Fruit fly (Drosophila melanogaster) whole organism, embryonic: Measurements from ENCODE around the gene fan.
A peak's percentile ranks its signal among the peaks of the same experiment; 100 is the strongest.

Experiments used
- Bgb ChIP-seq: fragments of 200-800 bp; sonication (Bioruptor generic); IDR thresholded peaks from 2 replicates; pipeline ENCODE4 v1.3.6; 2022; ENCODE audit warnings: missing biosample characterization, missing genetic modification characterization; ENCODE audit not compliant: partially characterized antibody
- Bteb2 ChIP-seq: fragments of 200-800 bp; sonication (Bioruptor generic); optimal IDR thresholded peaks from 2 replicates; lab custom pipeline; 2016; ENCODE audit warnings: missing biosample characterization, missing genetic modification characterization
- CG11247 ChIP-seq: fragments of 200-800 bp; sonication (Bioruptor generic); IDR thresholded peaks from 2 replicates; pipeline ENCODE4 v1.3.6; 2022; ENCODE audit warnings: missing biosample characterization, missing genetic modification characterization
- CG11456 ChIP-seq: fragments of 200-800 bp; sonication (Bioruptor generic); IDR thresholded peaks from 3 replicates; pipeline ENCODE4 v1.3.6; 2022; ENCODE audit warnings: missing biosample characterization, missing genetic modification characterization
- CG12104 ChIP-seq: fragments of 200-800 bp; sonication (Bioruptor generic); optimal IDR thresholded peaks from 3 replicates; lab custom pipeline; 2016; ENCODE audit warnings: missing biosample characterization, missing genetic modification characterization
- CG14667 ChIP-seq: fragments of 200-800 bp; sonication (Bioruptor generic); IDR thresholded peaks from 2 replicates; pipeline ENCODE4 v1.3.6; 2022; ENCODE audit warnings: missing biosample characterization, missing genetic modification characterization
- CG14965 ChIP-seq: fragments of 200-800 bp; sonication (Bioruptor generic); optimal IDR thresholded peaks from 2 replicates; lab custom pipeline; 2016; ENCODE audit warnings: missing biosample characterization, missing genetic modification characterization, borderline replicate concordance
- CG17361 ChIP-seq: fragments of 200-800 bp; sonication (Bioruptor generic); IDR thresholded peaks from 3 replicates; pipeline ENCODE4 v1.3.6; 2022; ENCODE audit warnings: missing biosample characterization, missing genetic modification characterization
- CG2129 ChIP-seq: fragments of 200-800 bp; sonication (Bioruptor generic); IDR thresholded peaks from 2 replicates; pipeline ENCODE4 v1.3.6; 2022; ENCODE audit warnings: missing biosample characterization, missing genetic modification characterization; ENCODE audit not compliant: partially characterized antibody
- CG2889 ChIP-seq: fragments of 200-800 bp; sonication (Bioruptor generic); IDR thresholded peaks from 3 replicates; pipeline ENCODE4 v1.3.6; 2022; ENCODE audit warnings: missing biosample characterization, missing genetic modification characterization
- CG31441 ChIP-seq: fragments of 200-800 bp; sonication (Bioruptor generic); IDR thresholded peaks from 2 replicates; pipeline ENCODE4 v1.3.6; 2022; ENCODE audit warnings: missing biosample characterization, missing genetic modification characterization
- CG5953 ChIP-seq: fragments of 200-800 bp; sonication (Bioruptor generic); IDR thresholded peaks from 2 replicates; pipeline ENCODE4 v1.3.6; 2022; ENCODE audit warnings: missing biosample characterization, missing genetic modification characterization
- CG6272 ChIP-seq: fragments of 200-800 bp; sonication (Bioruptor generic); IDR thresholded peaks from 2 replicates; pipeline ENCODE4 v1.3.6; 2022; ENCODE audit warnings: missing biosample characterization, missing genetic modification characterization
- CG6689 ChIP-seq: fragments of 200-800 bp; sonication (Bioruptor generic); IDR thresholded peaks from 2 replicates; pipeline ENCODE4 v1.3.6; 2022; ENCODE audit warnings: missing biosample characterization, missing genetic modification characterization
- CG7928 ChIP-seq: fragments of 200-800 bp; sonication (Bioruptor generic); optimal IDR thresholded peaks from 2 replicates; lab custom pipeline; 2017; ENCODE audit warnings: missing biosample characterization, mild to moderate bottlenecking, missing genetic modification characterization
- CG8388 ChIP-seq: fragments of 200-800 bp; sonication (Bioruptor generic); optimal IDR thresholded peaks from 2 replicates; lab custom pipeline; 2019; ENCODE audit warnings: missing biosample characterization, mild to moderate bottlenecking, missing genetic modification characterization, moderate library complexity
- CG9215 ChIP-seq: fragments of 200-800 bp; sonication (Bioruptor generic); IDR thresholded peaks from 2 replicates; pipeline ENCODE4 v1.3.6; 2022; ENCODE audit warnings: missing biosample characterization, missing genetic modification characterization
- CG9817 ChIP-seq: fragments of 200-800 bp; sonication (Bioruptor generic); optimal IDR thresholded peaks from 2 replicates; lab custom pipeline; 2018; ENCODE audit warnings: missing biosample characterization, mild to moderate bottlenecking, missing genetic modification characterization, moderate library complexity
- CHES-1-like ChIP-seq: fragments of 200-800 bp; sonication (Bioruptor generic); optimal IDR thresholded peaks from 2 replicates; lab custom pipeline; 2016; ENCODE audit warnings: missing biosample characterization, missing genetic modification characterization
- D19B ChIP-seq: fragments of 200-800 bp; sonication (Bioruptor generic); optimal IDR thresholded peaks from 2 replicates; lab custom pipeline; 2017; ENCODE audit warnings: missing biosample characterization, mild to moderate bottlenecking, missing genetic modification characterization
- Doc2 ChIP-seq: fragments of 200-800 bp; sonication (Bioruptor generic); IDR thresholded peaks from 2 replicates; pipeline ENCODE4 v1.3.6; 2022; ENCODE audit warnings: missing biosample characterization, missing genetic modification characterization
- HLH54F ChIP-seq: fragments of 200-800 bp; sonication (Bioruptor generic); optimal IDR thresholded peaks from 3 replicates; lab custom pipeline; 2016; ENCODE audit warnings: missing biosample characterization, missing genetic modification characterization
- HmgZ ChIP-seq: fragments of 200-800 bp; sonication (Bioruptor generic); optimal IDR thresholded peaks from 2 replicates; lab custom pipeline; 2018; ENCODE audit warnings: missing biosample characterization, mild to moderate bottlenecking, missing genetic modification characterization
- Hmx ChIP-seq: fragments of 200-800 bp; sonication (Bioruptor generic); optimal IDR thresholded peaks from 2 replicates; lab custom pipeline; 2016; ENCODE audit warnings: missing biosample characterization, missing genetic modification characterization
- Lim3 ChIP-seq: fragments of 200-800 bp; sonication (Bioruptor generic); IDR thresholded peaks from 2 replicates; pipeline ENCODE4 v1.3.6; 2022; ENCODE audit warnings: missing biosample characterization, missing genetic modification characterization
- Mrtf ChIP-seq: fragments of 200-800 bp; sonication (Bioruptor generic); IDR thresholded peaks from 3 replicates; pipeline ENCODE4 v1.3.6; 2022; ENCODE audit warnings: missing biosample characterization, missing genetic modification characterization
- Sox100B ChIP-seq: fragments of 200-800 bp; sonication (Bioruptor generic); optimal IDR thresholded peaks from 3 replicates; lab custom pipeline; 2018; ENCODE audit warnings: missing biosample characterization, mild to moderate bottlenecking, missing genetic modification characterization
- Sry-δ ChIP-seq: fragments of 200-800 bp; sonication (Bioruptor generic); optimal IDR thresholded peaks from 2 replicates; lab custom pipeline; 2016; ENCODE audit warnings: missing biosample characterization, missing genetic modification characterization
- Ssrp ChIP-seq: fragments of 200-800 bp; sonication (Bioruptor generic); optimal IDR thresholded peaks from 2 replicates; lab custom pipeline; 2018; ENCODE audit warnings: missing biosample characterization, mild to moderate bottlenecking, missing genetic modification characterization, moderate library complexity
- ase ChIP-seq: fragments of 200-800 bp; sonication (Bioruptor generic); IDR thresholded peaks from 3 replicates; pipeline ENCODE4 v1.3.6; 2022; ENCODE audit warnings: missing biosample characterization, missing genetic modification characterization
- br ChIP-seq: fragments of >200 bp; optimal IDR thresholded peaks from 2 replicates; lab custom pipeline; 2017
- corto ChIP-seq: fragments of 200-800 bp; sonication (Bioruptor generic); optimal IDR thresholded peaks from 2 replicates; lab custom pipeline; 2016; ENCODE audit warnings: missing biosample characterization, mild to moderate bottlenecking, missing genetic modification characterization, moderate library complexity
- danr ChIP-seq: fragments of 200-800 bp; sonication (Bioruptor generic); IDR thresholded peaks from 2 replicates; pipeline ENCODE4 v1.3.6; 2022; ENCODE audit warnings: missing biosample characterization, missing genetic modification characterization
- fd3F ChIP-seq: fragments of 200-800 bp; sonication (Bioruptor generic); optimal IDR thresholded peaks from 2 replicates; lab custom pipeline; 2018; ENCODE audit warnings: missing biosample characterization, mild to moderate bottlenecking, missing genetic modification characterization, moderate library complexity
- jigr1 ChIP-seq: fragments of 200-800 bp; sonication (Bioruptor generic); IDR thresholded peaks from 3 replicates; pipeline ENCODE4 v1.3.6; 2022; ENCODE audit warnings: missing biosample characterization, missing genetic modification characterization
- kah ChIP-seq: fragments of 200-800 bp; sonication (Bioruptor generic); optimal IDR thresholded peaks from 2 replicates; lab custom pipeline; 2018; ENCODE audit warnings: missing biosample characterization, mild to moderate bottlenecking, missing genetic modification characterization
- kay ChIP-seq: fragments of 200-800 bp; sonication (Bioruptor generic); optimal IDR thresholded peaks from 2 replicates; lab custom pipeline; 2016; ENCODE audit warnings: missing biosample characterization, missing genetic modification characterization
- lmd ChIP-seq: fragments of 200-800 bp; sonication (Bioruptor generic); IDR thresholded peaks from 2 replicates; pipeline ENCODE4 v1.3.6; 2022; ENCODE audit warnings: missing biosample characterization, missing genetic modification characterization
- nau ChIP-seq: fragments of 200-800 bp; sonication (Bioruptor generic); optimal IDR thresholded peaks from 3 replicates; lab custom pipeline; 2017; ENCODE audit warnings: missing biosample characterization, mild to moderate bottlenecking, missing genetic modification characterization, missing genetic modification reagents
- nerfin-1 ChIP-seq: fragments of 200-800 bp; sonication (Bioruptor generic); optimal IDR thresholded peaks from 3 replicates; lab custom pipeline; 2019; ENCODE audit warnings: missing biosample characterization, mild to moderate bottlenecking, missing genetic modification characterization, moderate library complexity
- nom ChIP-seq: fragments of 200-800 bp; sonication (Bioruptor generic); optimal IDR thresholded peaks from 2 replicates; lab custom pipeline; 2017; ENCODE audit warnings: missing biosample characterization, missing genetic modification characterization, mild to moderate bottlenecking, moderate library complexity, missing genetic modification reagents
- prd ChIP-seq, 3 experiments: fragments of >200 bp in 2 of 3; fragments of 200-800 bp in 1 of 3; sonication (Bioruptor generic) in 1 of 3; optimal IDR thresholded peaks in 2 of 3; IDR thresholded peaks in 1 of 3; 2 replicates in 2 of 3; 3 replicates in 1 of 3; pipeline versions ENCODE4 v1.3.6 to Lab custom; 2017 to 2022; ENCODE audit warnings: missing biosample characterization in 1 of 3, missing genetic modification characterization in 1 of 3
- row ChIP-seq: fragments of 200-800 bp; sonication (Bioruptor generic); IDR thresholded peaks from 3 replicates; pipeline ENCODE4 v1.3.6; 2022; ENCODE audit warnings: missing biosample characterization, missing genetic modification characterization
- sim ChIP-seq: fragments of 200-800 bp; sonication (Bioruptor generic); IDR thresholded peaks from 2 replicates; pipeline ENCODE4 v1.3.6; 2022; ENCODE audit warnings: missing biosample characterization, missing genetic modification characterization
- sna ChIP-seq: fragments of 200-800 bp; sonication (Bioruptor generic); IDR thresholded peaks from 2 replicates; pipeline ENCODE4 v1.3.6; 2022; ENCODE audit warnings: missing biosample characterization, missing genetic modification characterization; ENCODE audit not compliant: partially characterized antibody
- stc ChIP-seq: fragments of 200-800 bp; sonication (Bioruptor generic); IDR thresholded peaks from 2 replicates; pipeline ENCODE4 v1.3.6; 2022; ENCODE audit warnings: missing biosample characterization, missing genetic modification characterization
- stwl ChIP-seq: fragments of 200-800 bp; sonication (Bioruptor generic); optimal IDR thresholded peaks from 3 replicates; lab custom pipeline; 2018; ENCODE audit warnings: missing biosample characterization, mild to moderate bottlenecking, missing genetic modification characterization, moderate library complexity
- ttk ChIP-seq: fragments of 200-800 bp; sonication (Bioruptor generic); IDR thresholded peaks from 2 replicates; pipeline ENCODE4 v2.1.2; 2022; ENCODE audit warnings: missing biosample characterization, missing genetic modification characterization
- tx ChIP-seq: fragments of 200-800 bp; sonication (Bioruptor generic); optimal IDR thresholded peaks from 2 replicates; lab custom pipeline; 2016; ENCODE audit warnings: missing biosample characterization, missing genetic modification characterization
- wdn ChIP-seq: fragments of 200-800 bp; sonication (Bioruptor generic); IDR thresholded peaks from 2 replicates; pipeline ENCODE4 v1.3.6; 2022; ENCODE audit warnings: missing biosample characterization, missing genetic modification characterization
- zf30C ChIP-seq: fragments of 200-800 bp; sonication (Bioruptor generic); optimal IDR thresholded peaks from 3 replicates; lab custom pipeline; 2018; ENCODE audit warnings: missing biosample characterization, mild to moderate bottlenecking, missing genetic modification characterization
- zfh2 ChIP-seq: fragments of 200-800 bp; sonication (Bioruptor generic); optimal IDR thresholded peaks from 2 replicates; lab custom pipeline; 2016; ENCODE audit warnings: missing biosample characterization, missing genetic modification characterization

Gene fan

dm6 chr3L:8081822-8082221 is 27.1 kb upstream of the fan start (continued):
- no peak for TF ChIP-seq prd (optimal IDR thresholded peaks at IDR 0.05; lab: Kevin White, UChicago)
- no peak for TF ChIP-seq prd (GFP tag; IDR thresholded peaks at IDR 0.05; lab: Robert Waterston, UW)
- TF ChIP-seq CG6689 (GFP tag; lab: Robert Waterston, UW): peak; percentile 31; the same call in 1 of the 2 replicates
- TF ChIP-seq CG12104 (GFP tag; lab: Kevin White, UChicago): no peak
- no peak for TF ChIP-seq CG9817
- no peak for TF ChIP-seq CG7928 (GFP tag; lab: Kevin White, UChicago)
- TF ChIP-seq CHES-1-like (GFP tag; lab: Kevin White, UChicago): peak; percentile 5
- TF ChIP-seq lmd (GFP tag; lab: Robert Waterston, UW): no peak
- no peak for TF ChIP-seq CG11247 (GFP tag; lab: Robert Waterston, UW)
- peak; percentile 61 for TF ChIP-seq HmgZ
- no peak for TF ChIP-seq zfh2 (GFP tag; lab: Kevin White, UChicago)
- no peak for TF ChIP-seq zf30C (GFP tag; lab: Kevin White, UChicago)
- no peak for TF ChIP-seq Bgb (GFP tag; lab: Robert Waterston, UW)
- TF ChIP-seq CG6272 (GFP tag; lab: Robert Waterston, UW): no peak
- TF ChIP-seq br (lab: Kevin White, UChicago): no peak
- TF ChIP-seq corto (GFP tag; lab: Kevin White, UChicago): peak; percentile 72
- no peak for TF ChIP-seq Mrtf (GFP tag; lab: Robert Waterston, UW)
- no peak for TF ChIP-seq kay (GFP tag; lab: Kevin White, UChicago)
- TF ChIP-seq Lim3 (GFP tag; lab: Robert Waterston, UW): no peak
- TF ChIP-seq CG17361: no peak
- no peak for TF ChIP-seq CG8388 (GFP tag; lab: Kevin White, UChicago)
- peak; percentile 18; the same call in 1 of the 3 replicates for TF ChIP-seq row (GFP tag; lab: Robert Waterston, UW)
- no peak for TF ChIP-seq Sox100B (GFP tag; lab: Kevin White, UChicago)
- TF ChIP-seq CG11456: no peak
- no peak for TF ChIP-seq jigr1 (GFP tag; lab: Robert Waterston, UW)
- TF ChIP-seq danr: no peak
- TF ChIP-seq sna: peak; percentile 47; the same call in 1 of the 2 replicates
- no peak for TF ChIP-seq ase
- TF ChIP-seq CG14667 (GFP tag; lab: Robert Waterston, UW): no peak
- TF ChIP-seq CG5953 (GFP tag; lab: Robert Waterston, UW): no peak
- TF ChIP-seq sim (GFP tag; lab: Robert Waterston, UW): no peak
- TF ChIP-seq wdn: no peak
- TF ChIP-seq HLH54F (GFP tag; lab: Kevin White, UChicago): no peak
- no peak for TF ChIP-seq CG2129
- no peak for TF ChIP-seq Doc2 (GFP tag; lab: Robert Waterston, UW)
- TF ChIP-seq stc (GFP tag; lab: Robert Waterston, UW): peak; percentile 47; the same call in 1 of the 2 replicates
- no peak; the same call in 1 of the 2 replicates for TF ChIP-seq CG31441 (GFP tag; lab: Robert Waterston, UW)
- 0 out of 2 replicates have a peak, but pooled peaks have one; percentile 20 for TF ChIP-seq ttk (GFP tag; lab: Robert Waterston, UW)
- no peak for TF ChIP-seq tx (GFP tag; lab: Kevin White, UChicago)
- TF ChIP-seq nau: peak; percentile 69
- TF ChIP-seq CG9215 (GFP tag; lab: Robert Waterston, UW): peak; percentile 95
- no peak for TF ChIP-seq Ssrp (tag; lab: Kevin White, UChicago)
- TF ChIP-seq nom: peak; percentile 83
- peak; percentile 74 for TF ChIP-seq stwl (tag; lab: Kevin White, UChicago)
- TF ChIP-seq D19B (GFP tag; lab: Kevin White, UChicago): no peak
- TF ChIP-seq fd3F (GFP tag; lab: Kevin White, UChicago): no peak
- TF ChIP-seq CG2889: no peak
- TF ChIP-seq nerfin-1 (tag; lab: Kevin White, UChicago): peak; percentile 16
- peak; percentile 33 for TF ChIP-seq kah (GFP tag; lab: Kevin White, UChicago)
- no peak for TF ChIP-seq Hmx (GFP tag; lab: Kevin White, UChicago)
- no peak for TF ChIP-seq CG14965
- no peak for TF ChIP-seq Sry-δ (GFP tag; lab: Kevin White, UChicago)
- no peak for TF ChIP-seq Bteb2 (GFP tag; lab: Kevin White, UChicago)
